Worm (Caenorhabditis elegans) whole organism, L4/young adult: Measurements from ENCODE around the gene cblc-1.

Experiments
- W03F9.2 ChIP-seq: fragments of 150-350 bp; optimal IDR thresholded peaks from 2 replicates; lab custom pipeline; 2014; ENCODE audit warnings: missing biosample characterization, missing genetic modification characterization
- dao-5 ChIP-seq: sonication (generic microtip); optimal IDR thresholded peaks from 2 replicates; lab custom pipeline; 2016; ENCODE audit warnings: missing genotype, missing genetic modification characterization, moderate library complexity, missing compliant biosample characterization
- him-1 ChIP-seq: sonication (generic microtip); optimal IDR thresholded peaks from 2 replicates; lab custom pipeline; 2016; ENCODE audit warnings: missing genotype, missing genetic modification reagents, missing genetic modification characterization, missing compliant biosample characterization

DNA sequence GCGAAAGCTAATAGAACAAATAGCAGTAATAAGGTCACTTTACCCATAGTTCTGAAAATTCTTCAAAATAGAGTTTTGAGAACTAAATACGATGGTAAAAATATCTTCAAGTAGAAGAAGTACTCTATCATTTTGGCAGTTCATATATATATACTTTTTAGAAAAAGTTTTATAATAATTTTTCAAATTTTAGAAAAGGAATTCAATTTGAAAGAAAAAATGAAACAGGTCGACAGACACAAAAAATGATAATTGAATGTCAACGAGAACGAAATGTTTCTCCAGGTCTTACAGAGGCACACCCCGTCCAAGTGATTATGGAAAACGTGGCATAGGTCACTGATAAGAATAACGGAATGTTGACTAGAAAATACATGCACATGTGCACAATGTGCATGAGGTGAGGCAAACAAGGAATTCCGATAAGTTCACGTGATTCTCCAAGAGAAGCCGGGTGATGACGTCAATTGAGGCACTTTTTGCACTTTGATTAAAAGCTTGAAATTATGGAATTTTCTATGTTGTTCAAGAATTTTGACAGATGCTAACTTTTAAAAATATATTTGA, 15.7 kb downstream of the cblc-1 start, which contains the start of gene aagr-2:
- TF ChIP-seq dao-5 (tag; lab: Kevin White, UChicago) (no peak), W03F9.2 (tag; lab: Kevin White, UChicago) (no peak), him-1 (no peak)
